Fruit fly (Drosophila melanogaster) whole organism, embryonic: ENCODE data around the gene dmrt93B.

Source experiments
- CHES-1-like ChIP-seq: fragments of 200-800 bp; sonication (Bioruptor generic); optimal IDR thresholded peaks from 2 replicates; lab custom pipeline; 2016; ENCODE audit warnings: missing biosample characterization, missing genetic modification characterization
- Ets65A ChIP-seq: fragments of 200-800 bp; sonication (Bioruptor generic); peaks from one replicate; lab custom pipeline; 2016; ENCODE audit warnings: missing biosample characterization, missing genetic modification characterization
- nmo ChIP-seq: fragments of 200-800 bp; sonication (Bioruptor generic); optimal IDR thresholded peaks from 2 replicates; lab custom pipeline; 2018; ENCODE audit warnings: missing biosample characterization, mild to moderate bottlenecking, missing genetic modification characterization, moderate library complexity

DNA sequence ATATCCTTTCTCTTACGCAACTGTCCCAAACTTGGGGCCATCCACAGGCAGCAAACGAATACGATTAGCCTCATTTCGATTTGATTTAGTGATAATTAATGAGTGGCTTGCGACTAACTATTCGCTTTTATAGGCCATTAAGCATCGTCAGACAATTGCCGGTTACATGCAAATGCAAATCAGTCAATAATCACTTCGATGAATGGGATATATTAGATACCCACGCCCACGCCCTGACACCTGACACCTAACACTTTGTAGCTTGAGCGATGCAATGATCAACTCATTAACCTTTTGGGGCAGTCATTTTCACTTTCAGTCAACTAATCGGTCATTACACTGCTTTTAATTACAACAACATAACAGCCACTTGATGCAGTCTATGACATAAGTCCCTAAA lies 22.9 kb upstream of the dmrt93B start, which contains the start of gene Jhbp15:
- no peak for TF ChIP-seq Ets65A (GFP tag; lab: Kevin White, UChicago)
- TF ChIP-seq nmo (GFP tag; lab: Kevin White, UChicago), result no peak
- no peak for TF ChIP-seq CHES-1-like
